Worm (Caenorhabditis elegans) whole organism, late embryonic: Measurements from ENCODE around the gene Y71H2B.8.

Experiments used
- C08G9.2 ChIP-seq: sonication (generic microtip); optimal IDR thresholded peaks from 2 replicates; lab custom pipeline; 2016; ENCODE audit warnings: mild to moderate bottlenecking, missing genetic modification characterization, moderate library complexity, missing compliant biosample characterization
- K02D7.2 ChIP-seq: sonication (generic microtip); optimal IDR thresholded peaks from 2 replicates; lab custom pipeline; 2017; ENCODE audit warnings: mild to moderate bottlenecking, missing genetic modification characterization, missing compliant biosample characterization
- K09A11.1 ChIP-seq: sonication (generic microtip); optimal IDR thresholded peaks from 2 replicates; lab custom pipeline; 2017; ENCODE audit warnings: antibody characterized with exemption, mild to moderate bottlenecking, missing genetic modification characterization, missing compliant biosample characterization; ENCODE audit not compliant: insufficient read depth
- T23F11.4 ChIP-seq: fragments of 200-800 bp; sonication (Bioruptor generic); optimal IDR thresholded peaks from 2 replicates; lab custom pipeline; 2018; ENCODE audit warnings: mild to moderate bottlenecking, missing genetic modification characterization, missing compliant biosample characterization
- Y22D7AL.16 ChIP-seq: sonication (generic microtip); optimal IDR thresholded peaks from 2 replicates; lab custom pipeline; 2016; ENCODE audit warnings: missing genetic modification characterization, missing compliant biosample characterization
- ama-1 ChIP-seq: fragments of 150-350 bp; optimal IDR thresholded peaks from 2 replicates; lab custom pipeline; 2014
- ceh-14 ChIP-seq: sonication (generic microtip); optimal IDR thresholded peaks from 2 replicates; lab custom pipeline; 2016; ENCODE audit warnings: missing genotype, missing genetic modification characterization, missing compliant biosample characterization
- ceh-18 ChIP-seq: sonication (generic microtip); optimal IDR thresholded peaks from 2 replicates; lab custom pipeline; 2016; ENCODE audit warnings: missing genetic modification characterization, missing compliant biosample characterization
- ceh-2 ChIP-seq: sonication (generic microtip); optimal IDR thresholded peaks from 2 replicates; lab custom pipeline; 2016; ENCODE audit warnings: missing genotype, missing genetic modification characterization, missing compliant biosample characterization
- ceh-24 ChIP-seq: sonication (generic microtip); optimal IDR thresholded peaks from 2 replicates; lab custom pipeline; 2016; ENCODE audit warnings: mild to moderate bottlenecking, missing genetic modification characterization, missing compliant biosample characterization
- ceh-31 ChIP-seq: sonication (generic microtip); optimal IDR thresholded peaks from 2 replicates; lab custom pipeline; 2016; ENCODE audit warnings: missing genetic modification characterization, missing compliant biosample characterization
- ceh-34 ChIP-seq: sonication (generic microtip); optimal IDR thresholded peaks from 2 replicates; lab custom pipeline; 2016; ENCODE audit warnings: mild to moderate bottlenecking, missing genetic modification characterization, missing compliant biosample characterization
- ceh-45 ChIP-seq: fragments of 200-800 bp; sonication (Bioruptor generic); IDR thresholded peaks from 2 replicates; pipeline ENCODE4 v1.3.6; 2022; ENCODE audit warnings: missing genetic modification reagents, missing genetic modification characterization, missing compliant biosample characterization
- ceh-6 ChIP-seq: fragments of 200-800 bp; sonication (Bioruptor generic); optimal IDR thresholded peaks from 2 replicates; lab custom pipeline; 2018; ENCODE audit warnings: mild to moderate bottlenecking, missing genetic modification characterization, missing compliant biosample characterization
- ceh-9 ChIP-seq: sonication (generic microtip); optimal IDR thresholded peaks from 2 replicates; lab custom pipeline; 2016; ENCODE audit warnings: mild to moderate bottlenecking, missing genetic modification characterization, inconsistent platforms, missing compliant biosample characterization
- dmd-4 ChIP-seq: sonication (generic microtip); optimal IDR thresholded peaks from 2 replicates; lab custom pipeline; 2016; ENCODE audit warnings: borderline replicate concordance, missing genetic modification characterization, missing compliant biosample characterization
- dve-1 ChIP-seq: sonication (generic microtip); optimal IDR thresholded peaks from 2 replicates; lab custom pipeline; 2017; ENCODE audit warnings: antibody characterized with exemption, mild to moderate bottlenecking, missing genetic modification characterization, missing compliant biosample characterization
- elt-4 ChIP-seq: sonication (generic microtip); optimal IDR thresholded peaks from 2 replicates; lab custom pipeline; 2016; ENCODE audit warnings: missing genetic modification characterization, missing compliant biosample characterization
- eyg-1 ChIP-seq: sonication (generic microtip); optimal IDR thresholded peaks from 2 replicates; lab custom pipeline; 2016; ENCODE audit warnings: missing genotype, missing genetic modification characterization, missing compliant biosample characterization
- fkh-10 ChIP-seq: fragments of 150-350 bp; optimal IDR thresholded peaks from 2 replicates; lab custom pipeline; 2014; ENCODE audit warnings: missing biosample characterization, missing genetic modification reagents, missing genetic modification characterization
- fkh-6 ChIP-seq: sonication (generic microtip); optimal IDR thresholded peaks from 2 replicates; lab custom pipeline; 2016; ENCODE audit warnings: missing genetic modification characterization, missing compliant biosample characterization
- hlh-13 ChIP-seq: fragments of 200-800 bp; sonication (Bioruptor generic); optimal IDR thresholded peaks from 2 replicates; lab custom pipeline; 2018; ENCODE audit warnings: mild to moderate bottlenecking, missing genetic modification characterization, missing compliant biosample characterization
- hlh-15 ChIP-seq: sonication (generic microtip); optimal IDR thresholded peaks from 2 replicates; lab custom pipeline; 2016; ENCODE audit warnings: missing genetic modification characterization, missing compliant biosample characterization
- hlh-6 ChIP-seq: sonication (generic microtip); optimal IDR thresholded peaks from 2 replicates; lab custom pipeline; 2016; ENCODE audit warnings: missing genotype, missing genetic modification characterization, missing compliant biosample characterization
- lin-11 ChIP-seq: fragments of 200-800 bp; sonication (Bioruptor generic); optimal IDR thresholded peaks from 2 replicates; lab custom pipeline; 2018; ENCODE audit warnings: mild to moderate bottlenecking, missing genetic modification characterization, missing compliant biosample characterization
- nfya-1 ChIP-seq: sonication (generic microtip); optimal IDR thresholded peaks from 2 replicates; lab custom pipeline; 2017; ENCODE audit warnings: missing genetic modification characterization, mild to moderate bottlenecking, missing compliant biosample characterization, antibody characterized with exemption, moderate library complexity
- nhr-232 ChIP-seq: sonication (generic microtip); optimal IDR thresholded peaks from 2 replicates; lab custom pipeline; 2016; ENCODE audit warnings: missing genetic modification characterization, missing compliant biosample characterization
- npax-4 ChIP-seq: sonication (generic microtip); optimal IDR thresholded peaks from 2 replicates; lab custom pipeline; 2016; ENCODE audit warnings: missing genetic modification characterization, missing compliant biosample characterization
- pax-1 ChIP-seq: fragments of 150-350 bp; optimal IDR thresholded peaks from 2 replicates; lab custom pipeline; 2014; ENCODE audit warnings: missing biosample characterization, missing genetic modification characterization
- pha-4 ChIP-seq: fragments of 150-350 bp; optimal IDR thresholded peaks from 2 replicates; lab custom pipeline; 2018; ENCODE audit warnings: missing biosample characterization, missing genetic modification reagents, missing genetic modification characterization
- pqm-1 ChIP-seq: sonication (generic microtip); optimal IDR thresholded peaks from 2 replicates; lab custom pipeline; 2016; ENCODE audit warnings: missing genetic modification characterization, missing compliant biosample characterization
- ref-2 ChIP-seq: sonication (generic microtip); optimal IDR thresholded peaks from 2 replicates; lab custom pipeline; 2016; ENCODE audit warnings: missing genetic modification characterization, missing compliant biosample characterization
- rnt-1 ChIP-seq: sonication (generic microtip); optimal IDR thresholded peaks from 2 replicates; lab custom pipeline; 2016; ENCODE audit warnings: missing genetic modification characterization, missing compliant biosample characterization
- sox-2 ChIP-seq: fragments of 200-800 bp; sonication (Bioruptor generic); IDR thresholded peaks from 2 replicates; pipeline ENCODE4 v1.3.6; 2022; ENCODE audit warnings: missing genetic modification reagents, missing genetic modification characterization, missing compliant biosample characterization
- sox-4 ChIP-seq: sonication (generic microtip); optimal IDR thresholded peaks from 2 replicates; lab custom pipeline; 2017; ENCODE audit warnings: mild to moderate bottlenecking, missing genetic modification characterization, inconsistent platforms, missing compliant biosample characterization
- syd-9 ChIP-seq: sonication (generic microtip); optimal IDR thresholded peaks from 2 replicates; lab custom pipeline; 2016; ENCODE audit warnings: mild to moderate bottlenecking, missing genetic modification characterization, moderate library complexity, missing compliant biosample characterization
- unc-3 ChIP-seq, 2 experiments: fragments of 200-800 bp in 1 of 2; sonication (Bioruptor generic) in 1 of 2; sonication (generic microtip) in 1 of 2; conservative IDR thresholded peaks in 1 of 2; optimal IDR thresholded peaks in 1 of 2; 2 replicates each; pipeline versions ENCODE4 v1.3.6 to Lab custom; 2016 to 2022; ENCODE audit warnings: missing compliant biosample characterization in 2 of 2, missing genetic modification characterization in 2 of 2, missing genetic modification reagents in 1 of 2
- unc-42 ChIP-seq: sonication (generic microtip); optimal IDR thresholded peaks from 2 replicates; lab custom pipeline; 2016; ENCODE audit warnings: missing genotype, missing genetic modification characterization, missing compliant biosample characterization
- unc-55 ChIP-seq: sonication (generic microtip); optimal IDR thresholded peaks from 2 replicates; lab custom pipeline; 2017; ENCODE audit warnings: missing biosample characterization, missing genetic modification reagents, missing genetic modification characterization
- zip-5 ChIP-seq: sonication (generic microtip); optimal IDR thresholded peaks from 2 replicates; lab custom pipeline; 2016; ENCODE audit warnings: missing genetic modification characterization, missing compliant biosample characterization

Gene Y71H2B.8

ce11 chrIII:2596984-2597454 is 17.9 kb downstream of the Y71H2B.8 start, which contains the start of gene apb-1 (continued):
- peak; percentile 60 for TF ChIP-seq ceh-14 (tag; lab: Kevin White, UChicago)
- TF ChIP-seq hlh-15 (tag; lab: Kevin White, UChicago) = no peak
- peak; percentile 58 for TF ChIP-seq ceh-2 (tag; lab: Kevin White, UChicago)
- peak; percentile 31 for TF ChIP-seq syd-9
- TF ChIP-seq C08G9.2 (tag; lab: Kevin White, UChicago) = peak; percentile 62
- no peak for TF ChIP-seq ceh-45 (GFP tag; lab: Robert Waterston, UW)
- peak; percentile 19 for TF ChIP-seq hlh-13 (GFP tag; lab: Kevin White, UChicago)
- TF ChIP-seq ama-1 (lab: Kevin White, UChicago) = no peak
- TF ChIP-seq K09A11.1 (tag; lab: Kevin White, UChicago) = no peak
- peak; percentile 58 for TF ChIP-seq npax-4 (tag; lab: Kevin White, UChicago)
- no peak for TF ChIP-seq Y22D7AL.16 (tag; lab: Kevin White, UChicago)
- TF ChIP-seq fkh-10 (GFP tag; lab: Kevin White, UChicago) = peak; percentile 52
- TF ChIP-seq pax-1 (tag; lab: Kevin White, UChicago) = peak; percentile 44
- no peak for TF ChIP-seq fkh-6 (tag; lab: Kevin White, UChicago)
- TF ChIP-seq rnt-1 = peak; percentile 61
- peak; percentile 64 for TF ChIP-seq sox-4 (tag; lab: Kevin White, UChicago)
- TF ChIP-seq ceh-9 (tag; lab: Kevin White, UChicago) = no peak
- TF ChIP-seq zip-5 (tag; lab: Kevin White, UChicago) = no peak
- TF ChIP-seq lin-11 (tag; lab: Kevin White, UChicago) = peak; percentile 49
- no peak for TF ChIP-seq ceh-24 (tag; lab: Kevin White, UChicago)
- peak; percentile 85 for TF ChIP-seq ceh-31 (tag; lab: Kevin White, UChicago)
- TF ChIP-seq dve-1 (tag; lab: Kevin White, UChicago) = peak; percentile 75
- 0 out of 2 replicates have a peak, but pooled peaks have one; percentile 20 for TF ChIP-seq unc-3 (GFP tag; conservative IDR thresholded peaks at IDR 0.05; lab: Robert Waterston, UW)
- peak; percentile 33 for TF ChIP-seq unc-3 (tag; optimal IDR thresholded peaks at IDR 0.05; lab: Kevin White, UChicago)
- no peak for TF ChIP-seq eyg-1 (tag; lab: Kevin White, UChicago)
- no peak for TF ChIP-seq T23F11.4 (GFP tag; lab: Kevin White, UChicago)
- peak; percentile 85 for TF ChIP-seq unc-42 (tag; lab: Kevin White, UChicago)

- no peak for TF ChIP-seq ceh-34 (tag; lab: Kevin White, UChicago)
- TF ChIP-seq unc-55 = no peak
- TF ChIP-seq hlh-6 = no peak
- no peak for TF ChIP-seq ceh-18
- TF ChIP-seq ceh-14 (tag; lab: Kevin White, UChicago) = no peak
- no peak for TF ChIP-seq pha-4 (tag; lab: Kevin White, UChicago)
- TF ChIP-seq eyg-1 (tag; lab: Kevin White, UChicago) = no peak
- TF ChIP-seq elt-4 = no peak
- no peak for TF ChIP-seq unc-3 (GFP tag; conservative IDR thresholded peaks at IDR 0.05; lab: Robert Waterston, UW)
- no peak for TF ChIP-seq unc-3 (tag; optimal IDR thresholded peaks at IDR 0.05; lab: Kevin White, UChicago)
- TF ChIP-seq pqm-1 (tag; lab: Kevin White, UChicago) = no peak
- TF ChIP-seq, all 69 proteins: peak for 0
These were observed 18.7 kb downstream of the Y71H2B.8 start, which contains the start of gene mdt-19 for ce11 chrIII:2597753-2598152. mdt-19 (plus strand) TSS chrIII:2598053.

ce11 chrIII:2598491-2599065 is 19.5 kb downstream of the Y71H2B.8 start:
- no peak for TF ChIP-seq C08G9.2 (tag; lab: Kevin White, UChicago)
- no peak for TF ChIP-seq K02D7.2 (tag; lab: Kevin White, UChicago)
- no peak for TF ChIP-seq dmd-4 (tag; lab: Kevin White, UChicago)
- no peak for TF ChIP-seq K09A11.1 (tag; lab: Kevin White, UChicago)
- no peak for TF ChIP-seq fkh-6 (tag; lab: Kevin White, UChicago)
- TF ChIP-seq ceh-18 = no peak
- no peak for TF ChIP-seq ceh-6 (GFP tag; lab: Kevin White, UChicago)
- no peak for TF ChIP-seq hlh-6
- no peak for TF ChIP-seq sox-4 (tag; lab: Kevin White, UChicago)
- TF ChIP-seq nhr-232 (tag; lab: Kevin White, UChicago) = no peak
- no peak for TF ChIP-seq nfya-1
- no peak for TF ChIP-seq ref-2 (tag; lab: Kevin White, UChicago)
- TF ChIP-seq sox-2 (GFP tag; lab: Robert Waterston, UW) = no peak
- no peak for TF ChIP-seq T23F11.4 (GFP tag; lab: Kevin White, UChicago)
- no peak for TF ChIP-seq npax-4 (tag; lab: Kevin White, UChicago)
- no peak for TF ChIP-seq ceh-24 (tag; lab: Kevin White, UChicago)
